Worm (Caenorhabditis elegans): ENCODE data around the gene fbxc-51.
"Not testable (repeated sequence)": the region's sequence is repeated elsewhere in the genome, so short reads cannot be mapped to it uniquely, and the experiment has no call there.

The fbxc-51 gene

DNA sequence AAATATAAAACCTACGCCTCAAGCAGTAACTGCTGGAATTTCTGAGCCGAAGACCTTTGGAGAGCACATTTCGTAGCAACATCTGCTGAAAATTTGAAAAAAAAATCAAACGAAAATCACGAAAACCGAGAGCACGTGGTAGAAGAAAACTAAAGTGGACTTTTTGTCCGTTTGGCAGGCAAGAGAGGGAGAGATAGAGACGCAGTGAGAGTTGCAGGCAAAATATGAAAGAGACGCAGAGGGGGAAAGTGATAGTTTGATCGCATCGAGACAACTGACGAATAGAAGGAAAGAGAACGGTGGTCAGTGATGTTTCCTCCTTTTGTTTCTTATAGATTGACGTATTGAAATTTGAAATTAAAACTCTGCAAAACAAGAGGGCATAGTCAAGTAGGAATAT, 20.1 kb upstream of the fbxc-51 start, which contains the start of the genes acdh-9 and F28A10.13 (continued):
- TF ChIP-seq lsy-2 (tag; optimal IDR thresholded peaks at IDR 0.05) (peak in 1 of 2 experiments; percentile 51), nhr-20 (tag; optimal IDR thresholded peaks at IDR 0.05) (peak; percentile 93)

ce11 chrII:850567-850966, 18.0 kb upstream of the fbxc-51 start, which contains the start of gene F28A10.5:
TSS of gene F28A10.5 (minus strand) at chrII:850667.
- TF ChIP-seq swsn-7 (tag; optimal IDR thresholded peaks at IDR 0.05); grh-1 (GFP tag; IDR thresholded peaks at IDR 0.05); fkh-10 (GFP tag; optimal IDR thresholded peaks at IDR 0.05): not testable (repeated sequence)

DNA sequence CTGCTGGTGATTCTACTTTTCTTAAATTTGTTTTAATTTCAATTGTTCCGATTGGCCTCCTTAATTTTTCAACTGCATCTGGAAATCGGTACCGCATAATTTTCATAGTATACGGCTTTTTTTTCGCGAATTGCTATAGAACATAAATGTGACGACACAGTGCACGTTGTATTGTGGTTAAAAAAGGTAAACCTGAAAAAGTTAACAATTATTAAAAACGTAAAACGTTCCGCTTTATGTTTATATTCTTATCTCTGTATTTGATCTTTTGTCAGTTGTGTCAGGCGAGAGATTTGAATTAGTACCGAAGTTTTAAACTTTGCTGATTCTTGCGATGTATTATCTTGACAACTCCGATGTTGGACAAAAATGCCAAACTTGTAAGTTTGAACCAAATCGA, 7.0 kb upstream of the fbxc-51 start, which contains the start of gene Y46B2A.4:
Gene Y46B2A.4 (plus strand): TSS at position 301 of the 400 bp plus-strand sequence.
- TF ChIP-seq nhr-237 (tag; optimal IDR thresholded peaks at IDR 0.05) (no peak), C04F5.9 (tag; optimal IDR thresholded peaks at IDR 0.05) (no peak), C34B4.2 (tag; optimal IDR thresholded peaks at IDR 0.05) (no peak), F16B12.6 (tag; optimal IDR thresholded peaks at IDR 0.05) (no peak), fkh-4 (tag; optimal IDR thresholded peaks at IDR 0.05; ENCODE audit: borderline replicate concordance) (no peak), nhr-76 (tag; optimal IDR thresholded peaks at IDR 0.05) (no peak)

DNA sequence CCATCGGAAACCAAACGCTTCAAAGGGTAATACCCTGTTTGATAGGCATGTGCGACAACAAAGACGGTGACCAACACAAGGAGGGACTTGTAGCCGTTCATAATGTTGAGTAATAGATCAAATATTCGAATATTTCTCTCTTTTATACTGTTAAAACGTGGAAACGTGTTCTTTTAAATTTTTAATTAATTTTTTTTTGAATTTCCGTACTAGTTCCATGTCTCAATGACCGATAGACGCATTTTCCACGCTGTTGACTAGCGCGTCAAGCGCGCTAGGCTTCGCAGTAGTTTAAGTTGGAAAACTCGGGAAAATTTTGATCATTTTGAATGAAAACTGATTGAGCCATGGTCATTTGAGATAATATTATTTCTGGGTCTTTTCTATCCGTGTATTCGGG, 1.8 kb upstream of the fbxc-51 start, which contains the start of gene Y46B2A.3:
Gene Y46B2A.3 (minus strand): TSS at position 101 of the 400 bp plus-strand sequence.
- TF ChIP-seq ceh-88 (GFP tag; IDR thresholded peaks at IDR 0.05): no peak
- no peak for TF ChIP-seq zip-4 (GFP tag; optimal IDR thresholded peaks at IDR 0.05)
- no peak for TF ChIP-seq nhr-71 (tag; optimal IDR thresholded peaks at IDR 0.05)
- TF ChIP-seq sup-37 (GFP tag; optimal IDR thresholded peaks at IDR 0.05): no peak

DNA sequence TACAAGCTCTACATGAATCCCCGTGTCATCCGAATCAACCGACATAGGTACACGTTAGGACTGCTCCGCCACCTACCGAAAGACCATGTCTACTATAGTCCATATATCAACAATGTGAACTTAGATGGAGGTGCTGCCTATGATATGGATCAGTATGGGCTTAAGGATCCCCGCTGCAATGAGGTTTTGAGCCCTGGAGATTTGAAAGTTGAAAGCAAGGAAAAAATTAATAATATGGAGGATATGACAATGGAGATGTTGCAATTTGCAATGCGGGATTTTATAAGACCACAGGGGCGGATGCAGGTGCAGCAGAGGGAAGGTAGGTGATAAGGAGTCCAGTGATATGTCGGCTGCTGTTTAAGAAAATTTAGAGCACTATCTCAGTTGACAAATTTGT, 702 bp downstream of the fbxc-51 start:
- TF ChIP-seq swsn-7 (tag; optimal IDR thresholded peaks at IDR 0.05): no peak
- TF ChIP-seq C04F5.9 (tag; optimal IDR thresholded peaks at IDR 0.05): no peak
- TF ChIP-seq efl-1 (optimal IDR thresholded peaks at IDR 0.05): no peak
- peak in 1 of 2 experiments; percentile 3 for TF ChIP-seq efl-1 (GFP tag; optimal IDR thresholded peaks at IDR 0.05 in 1 of 2)

- peak; percentile 23; the same call in 1 of the 2 replicates for TF ChIP-seq nhr-19 (GFP tag; conservative IDR thresholded peaks at IDR 0.05)
- TF ChIP-seq nhr-20 (tag; optimal IDR thresholded peaks at IDR 0.05): peak; percentile 26
- TF ChIP-seq swsn-7 (tag; optimal IDR thresholded peaks at IDR 0.05): peak; percentile 37
- TF ChIP-seq tlp-1 (tag; optimal IDR thresholded peaks at IDR 0.05): no peak
- TF ChIP-seq nhr-85 (tag): peak; percentile 63
- no peak for TF ChIP-seq unc-130 (tag; optimal IDR thresholded peaks at IDR 0.05)
- peak; percentile 14 for TF ChIP-seq xbp-1 (tag; optimal IDR thresholded peaks at IDR 0.05)
- peak; percentile 40 for TF ChIP-seq snpc-4 (tag; optimal IDR thresholded peaks at IDR 0.05)
- TF ChIP-seq tbx-2 (tag; optimal IDR thresholded peaks at IDR 0.05): peak; percentile 16
- TF ChIP-seq lin-14 (GFP tag; optimal IDR thresholded peaks at IDR 0.05): peak; percentile 86
- TF ChIP-seq pag-3 (tag; optimal IDR thresholded peaks at IDR 0.05; ENCODE audit: borderline replicate concordance, insufficient read depth): no peak
- peak in 1 of 6 experiments; percentile 24 for TF ChIP-seq elt-3 (tag; optimal IDR thresholded peaks at IDR 0.05)
- peak; percentile 51 for TF ChIP-seq C16A3.4 (tag; optimal IDR thresholded peaks at IDR 0.05)
- TF ChIP-seq lin-15B (tag; optimal IDR thresholded peaks at IDR 0.05): peak; percentile 28
- peak; percentile 47 for TF ChIP-seq F16B12.6 (tag; optimal IDR thresholded peaks at IDR 0.05)
- 0 out of 2 replicates have a peak, but pooled peaks have one; percentile 13 for TF ChIP-seq grh-1 (GFP tag; IDR thresholded peaks at IDR 0.05)
- TF ChIP-seq dpl-1 (GFP tag; optimal IDR thresholded peaks at IDR 0.05): peak; percentile 45 to 69 (median 48)
- TF ChIP-seq skn-1 (tag; optimal IDR thresholded peaks at IDR 0.05): peak; percentile 42
- TF ChIP-seq efl-1 (optimal IDR thresholded peaks at IDR 0.05): peak; percentile 56
- TF ChIP-seq efl-1 (GFP tag; optimal IDR thresholded peaks at IDR 0.05 in 1 of 2): peak; percentile 67 to 95
- TF ChIP-seq sptf-1 (tag; optimal IDR thresholded peaks at IDR 0.05): no peak
- peak; percentile 26 for TF ChIP-seq lin-13 (GFP tag; optimal IDR thresholded peaks at IDR 0.05)
- no peak for TF ChIP-seq nhr-90 (tag; optimal IDR thresholded peaks at IDR 0.05; ENCODE audit: poor library complexity)
- peak; percentile 22 for TF ChIP-seq fkh-8 (tag; optimal IDR thresholded peaks at IDR 0.05)
- TF ChIP-seq unc-86 (tag; optimal IDR thresholded peaks at IDR 0.05): no peak
- peak; percentile 62 to 68 for TF ChIP-seq lin-35 (GFP tag; optimal IDR thresholded peaks at IDR 0.05)
- TF ChIP-seq nhr-47 (tag; optimal IDR thresholded peaks at IDR 0.05): peak; percentile 55
- TF ChIP-seq ceh-82 (tag; optimal IDR thresholded peaks at IDR 0.05): peak in 2 of 3 experiments; percentile 6 to 71
- TF ChIP-seq dsc-1 (tag; optimal IDR thresholded peaks at IDR 0.05): peak; percentile 15
Observed at ce11 chrII:872993-873787, 4.6 kb downstream of the fbxc-51 start, which contains the start of gene alg-2. TSS of gene alg-2 (plus strand) at chrII:873212.

Measured in whole organism, L1 larva.